Worm (Caenorhabditis elegans) whole organism, late embryonic: ENCODE measurements around the gene C15H9.3.

Experiments
- C08G9.2 ChIP-seq: sonication (generic microtip); optimal IDR thresholded peaks from 2 replicates; lab custom pipeline; 2016; ENCODE audit warnings: mild to moderate bottlenecking, missing genetic modification characterization, moderate library complexity, missing compliant biosample characterization
- C38D4.7 ChIP-seq: fragments of 200-800 bp; sonication (Bioruptor generic); optimal IDR thresholded peaks from 2 replicates; lab custom pipeline; 2018; ENCODE audit warnings: mild to moderate bottlenecking, missing genetic modification characterization, moderate library complexity, missing compliant biosample characterization
- F13H6.1 ChIP-seq: sonication (generic microtip); optimal IDR thresholded peaks from 2 replicates; lab custom pipeline; 2016; ENCODE audit warnings: missing genetic modification characterization, missing compliant biosample characterization
- K02D7.2 ChIP-seq: sonication (generic microtip); optimal IDR thresholded peaks from 2 replicates; lab custom pipeline; 2017; ENCODE audit warnings: mild to moderate bottlenecking, missing genetic modification characterization, missing compliant biosample characterization
- K09A11.1 ChIP-seq: sonication (generic microtip); optimal IDR thresholded peaks from 2 replicates; lab custom pipeline; 2017; ENCODE audit warnings: antibody characterized with exemption, mild to moderate bottlenecking, missing genetic modification characterization, missing compliant biosample characterization; ENCODE audit not compliant: insufficient read depth
- T23F11.4 ChIP-seq: fragments of 200-800 bp; sonication (Bioruptor generic); optimal IDR thresholded peaks from 2 replicates; lab custom pipeline; 2018; ENCODE audit warnings: mild to moderate bottlenecking, missing genetic modification characterization, missing compliant biosample characterization
- ahr-1 ChIP-seq: sonication (generic microtip); optimal IDR thresholded peaks from 2 replicates; lab custom pipeline; 2016; ENCODE audit warnings: missing genetic modification characterization, missing compliant biosample characterization
- ceh-18 ChIP-seq: sonication (generic microtip); optimal IDR thresholded peaks from 2 replicates; lab custom pipeline; 2016; ENCODE audit warnings: missing genetic modification characterization, missing compliant biosample characterization
- ceh-19 ChIP-seq: fragments of 200-800 bp; sonication (Bioruptor generic); optimal IDR thresholded peaks from 2 replicates; lab custom pipeline; 2018; ENCODE audit warnings: mild to moderate bottlenecking, missing genetic modification characterization, missing compliant biosample characterization
- ceh-22 ChIP-seq: sonication (generic microtip); optimal IDR thresholded peaks from 2 replicates; lab custom pipeline; 2017; ENCODE audit warnings: missing biosample characterization, missing genetic modification characterization
- ceh-30 ChIP-seq: fragments of 150-350 bp; optimal IDR thresholded peaks from 2 replicates; lab custom pipeline; 2014; ENCODE audit warnings: missing biosample characterization, missing genetic modification characterization
- ceh-31 ChIP-seq: sonication (generic microtip); optimal IDR thresholded peaks from 2 replicates; lab custom pipeline; 2016; ENCODE audit warnings: missing genetic modification characterization, missing compliant biosample characterization
- ceh-34 ChIP-seq: sonication (generic microtip); optimal IDR thresholded peaks from 2 replicates; lab custom pipeline; 2016; ENCODE audit warnings: mild to moderate bottlenecking, missing genetic modification characterization, missing compliant biosample characterization
- ceh-45 ChIP-seq: fragments of 200-800 bp; sonication (Bioruptor generic); IDR thresholded peaks from 2 replicates; pipeline ENCODE4 v1.3.6; 2022; ENCODE audit warnings: missing genetic modification reagents, missing genetic modification characterization, missing compliant biosample characterization
- ceh-48 ChIP-seq: sonication (generic microtip); optimal IDR thresholded peaks from 2 replicates; lab custom pipeline; 2016; ENCODE audit warnings: missing genetic modification characterization, inconsistent platforms, missing compliant biosample characterization
- ceh-6 ChIP-seq: fragments of 200-800 bp; sonication (Bioruptor generic); optimal IDR thresholded peaks from 2 replicates; lab custom pipeline; 2018; ENCODE audit warnings: mild to moderate bottlenecking, missing genetic modification characterization, missing compliant biosample characterization
- ceh-9 ChIP-seq: sonication (generic microtip); optimal IDR thresholded peaks from 2 replicates; lab custom pipeline; 2016; ENCODE audit warnings: mild to moderate bottlenecking, missing genetic modification characterization, inconsistent platforms, missing compliant biosample characterization
- che-1 ChIP-seq: sonication (generic microtip); optimal IDR thresholded peaks from 2 replicates; lab custom pipeline; 2016; ENCODE audit warnings: mild to moderate bottlenecking, missing genetic modification characterization, missing compliant biosample characterization
- dmd-4 ChIP-seq: sonication (generic microtip); optimal IDR thresholded peaks from 2 replicates; lab custom pipeline; 2016; ENCODE audit warnings: borderline replicate concordance, missing genetic modification characterization, missing compliant biosample characterization
- dve-1 ChIP-seq: sonication (generic microtip); optimal IDR thresholded peaks from 2 replicates; lab custom pipeline; 2017; ENCODE audit warnings: antibody characterized with exemption, mild to moderate bottlenecking, missing genetic modification characterization, missing compliant biosample characterization
- fax-1 ChIP-seq: sonication (generic microtip); optimal IDR thresholded peaks from 2 replicates; lab custom pipeline; 2016; ENCODE audit warnings: missing genotype, missing genetic modification characterization, missing compliant biosample characterization
- fkh-10 ChIP-seq: fragments of 150-350 bp; optimal IDR thresholded peaks from 2 replicates; lab custom pipeline; 2014; ENCODE audit warnings: missing biosample characterization, missing genetic modification reagents, missing genetic modification characterization
- fkh-6 ChIP-seq: sonication (generic microtip); optimal IDR thresholded peaks from 2 replicates; lab custom pipeline; 2016; ENCODE audit warnings: missing genetic modification characterization, missing compliant biosample characterization
- gmeb-2 ChIP-seq: sonication (generic microtip); optimal IDR thresholded peaks from 2 replicates; lab custom pipeline; 2016; ENCODE audit warnings: missing genetic modification characterization, inconsistent platforms, missing compliant biosample characterization
- hlh-6 ChIP-seq: sonication (generic microtip); optimal IDR thresholded peaks from 2 replicates; lab custom pipeline; 2016; ENCODE audit warnings: missing genotype, missing genetic modification characterization, missing compliant biosample characterization
- hlh-8 ChIP-seq: sonication (generic microtip); optimal IDR thresholded peaks from 2 replicates; lab custom pipeline; 2016; ENCODE audit warnings: missing genotype, missing genetic modification characterization, missing compliant biosample characterization
- lin-11 ChIP-seq: fragments of 200-800 bp; sonication (Bioruptor generic); optimal IDR thresholded peaks from 2 replicates; lab custom pipeline; 2018; ENCODE audit warnings: mild to moderate bottlenecking, missing genetic modification characterization, missing compliant biosample characterization
- mec-3 ChIP-seq: sonication (generic microtip); optimal IDR thresholded peaks from 2 replicates; lab custom pipeline; 2016; ENCODE audit warnings: borderline replicate concordance, missing genetic modification characterization, missing compliant biosample characterization
- nfya-1 ChIP-seq: sonication (generic microtip); optimal IDR thresholded peaks from 2 replicates; lab custom pipeline; 2017; ENCODE audit warnings: missing genetic modification characterization, mild to moderate bottlenecking, missing compliant biosample characterization, antibody characterized with exemption, moderate library complexity
- npax-4 ChIP-seq: sonication (generic microtip); optimal IDR thresholded peaks from 2 replicates; lab custom pipeline; 2016; ENCODE audit warnings: missing genetic modification characterization, missing compliant biosample characterization
- odd-2 ChIP-seq: sonication (generic microtip); optimal IDR thresholded peaks from 2 replicates; lab custom pipeline; 2017; ENCODE audit warnings: antibody characterized with exemption, mild to moderate bottlenecking, missing genetic modification characterization, missing compliant biosample characterization
- pat-9 ChIP-seq: fragments of 200-800 bp; sonication (Bioruptor generic); optimal IDR thresholded peaks from 2 replicates; lab custom pipeline; 2018; ENCODE audit warnings: mild to moderate bottlenecking, missing genetic modification characterization, moderate library complexity, missing compliant biosample characterization
- pha-2 ChIP-seq: sonication (generic microtip); optimal IDR thresholded peaks from 2 replicates; lab custom pipeline; 2017; ENCODE audit warnings: mild to moderate bottlenecking, missing genetic modification characterization, missing compliant biosample characterization
- pha-4 ChIP-seq: fragments of 150-350 bp; optimal IDR thresholded peaks from 2 replicates; lab custom pipeline; 2018; ENCODE audit warnings: missing biosample characterization, missing genetic modification reagents, missing genetic modification characterization
- pqm-1 ChIP-seq: sonication (generic microtip); optimal IDR thresholded peaks from 2 replicates; lab custom pipeline; 2016; ENCODE audit warnings: missing genetic modification characterization, missing compliant biosample characterization
- pros-1 ChIP-seq: fragments of 150-350 bp; optimal IDR thresholded peaks from 2 replicates; lab custom pipeline; 2014; ENCODE audit warnings: missing biosample characterization, missing genetic modification reagents, missing genetic modification characterization
- ref-2 ChIP-seq: sonication (generic microtip); optimal IDR thresholded peaks from 2 replicates; lab custom pipeline; 2016; ENCODE audit warnings: missing genetic modification characterization, missing compliant biosample characterization
- rnt-1 ChIP-seq: sonication (generic microtip); optimal IDR thresholded peaks from 2 replicates; lab custom pipeline; 2016; ENCODE audit warnings: missing genetic modification characterization, missing compliant biosample characterization
- sdc-2 ChIP-seq: sonication (generic microtip); optimal IDR thresholded peaks from 2 replicates; lab custom pipeline; 2016; ENCODE audit warnings: missing genotype, missing genetic modification characterization, missing compliant biosample characterization
- sox-2 ChIP-seq: fragments of 200-800 bp; sonication (Bioruptor generic); IDR thresholded peaks from 2 replicates; pipeline ENCODE4 v1.3.6; 2022; ENCODE audit warnings: missing genetic modification reagents, missing genetic modification characterization, missing compliant biosample characterization
- syd-9 ChIP-seq: sonication (generic microtip); optimal IDR thresholded peaks from 2 replicates; lab custom pipeline; 2016; ENCODE audit warnings: mild to moderate bottlenecking, missing genetic modification characterization, moderate library complexity, missing compliant biosample characterization
- tbx-2 ChIP-seq: sonication (generic microtip); optimal IDR thresholded peaks from 2 replicates; lab custom pipeline; 2016; ENCODE audit warnings: missing genetic modification characterization, missing compliant biosample characterization
- ttx-3 ChIP-seq: sonication (generic microtip); optimal IDR thresholded peaks from 2 replicates; lab custom pipeline; 2016; ENCODE audit warnings: missing genetic modification reagents, missing genetic modification characterization, missing compliant biosample characterization
- unc-3 ChIP-seq, 2 experiments: fragments of 200-800 bp in 1 of 2; sonication (Bioruptor generic) in 1 of 2; sonication (generic microtip) in 1 of 2; conservative IDR thresholded peaks in 1 of 2; optimal IDR thresholded peaks in 1 of 2; 2 replicates each; pipeline versions ENCODE4 v1.3.6 to Lab custom; 2016 to 2022; ENCODE audit warnings: missing compliant biosample characterization in 2 of 2, missing genetic modification characterization in 2 of 2, missing genetic modification reagents in 1 of 2
- unc-42 ChIP-seq: sonication (generic microtip); optimal IDR thresholded peaks from 2 replicates; lab custom pipeline; 2016; ENCODE audit warnings: missing genotype, missing genetic modification characterization, missing compliant biosample characterization
- unc-55 ChIP-seq: sonication (generic microtip); optimal IDR thresholded peaks from 2 replicates; lab custom pipeline; 2017; ENCODE audit warnings: missing biosample characterization, missing genetic modification reagents, missing genetic modification characterization
- ztf-16 ChIP-seq: sonication (generic microtip); optimal IDR thresholded peaks from 2 replicates; lab custom pipeline; 2017; ENCODE audit warnings: missing genetic modification characterization, missing compliant biosample characterization

Gene C15H9.3

ce11 chrX:6150449-6150848 is 34.8 kb downstream of the C15H9.3 start, which contains the start of gene tag-275:
Gene tag-275, minus strand, starts transcription at chrX:6150549.
- no peak for TF ChIP-seq gmeb-2 (tag; lab: Kevin White, UChicago)
- TF ChIP-seq F13H6.1 (tag; lab: Kevin White, UChicago): no peak
- TF ChIP-seq che-1 (tag; lab: Kevin White, UChicago): no peak
- TF ChIP-seq pqm-1 (tag; lab: Kevin White, UChicago): no peak
- no peak for TF ChIP-seq pha-2
- no peak for TF ChIP-seq fax-1 (tag; lab: Kevin White, UChicago)
- no peak for TF ChIP-seq ceh-9
- TF ChIP-seq ceh-30 (tag; lab: Kevin White, UChicago): no peak
- TF ChIP-seq lin-11 (tag; lab: Kevin White, UChicago): no peak
- TF ChIP-seq unc-3 (GFP tag; conservative IDR thresholded peaks at IDR 0.05; lab: Robert Waterston, UW): no peak
- no peak for TF ChIP-seq unc-3 (tag; optimal IDR thresholded peaks at IDR 0.05; lab: Kevin White, UChicago)
- no peak for TF ChIP-seq npax-4
- no peak for TF ChIP-seq fkh-6 (tag; lab: Kevin White, UChicago)
- TF ChIP-seq ahr-1 (tag; lab: Kevin White, UChicago): no peak
- no peak for TF ChIP-seq pros-1 (tag; lab: Kevin White, UChicago)
- TF ChIP-seq unc-55 (GFP tag; lab: Kevin White, UChicago): no peak
- TF ChIP-seq odd-2 (tag; lab: Kevin White, UChicago): no peak
- no peak for TF ChIP-seq fkh-10
- no peak for TF ChIP-seq pha-4 (tag; lab: Kevin White, UChicago)
- TF ChIP-seq C08G9.2: no peak
- TF ChIP-seq, all 69 proteins: peak for 0

ce11 chrX:6150949-6151519 is 35.4 kb downstream of the C15H9.3 start:
- no peak for TF ChIP-seq pat-9 (tag; lab: Kevin White, UChicago)
- no peak for TF ChIP-seq fkh-10
- TF ChIP-seq ref-2 (tag; lab: Kevin White, UChicago): peak; percentile 43
- no peak for TF ChIP-seq ceh-45 (GFP tag; lab: Robert Waterston, UW)
- TF ChIP-seq dmd-4 (tag; lab: Kevin White, UChicago): no peak
- peak; percentile 62 for TF ChIP-seq hlh-6 (tag; lab: Kevin White, UChicago)
- TF ChIP-seq dve-1: no peak
- TF ChIP-seq ceh-18 (tag; lab: Kevin White, UChicago): no peak
- no peak for TF ChIP-seq npax-4
- TF ChIP-seq unc-55 (GFP tag; lab: Kevin White, UChicago): peak; percentile 37
- no peak for TF ChIP-seq pros-1 (tag; lab: Kevin White, UChicago)
- TF ChIP-seq pha-2: no peak
- no peak for TF ChIP-seq ztf-16 (tag; lab: Kevin White, UChicago)
- TF ChIP-seq T23F11.4 (GFP tag; lab: Kevin White, UChicago): no peak
- no peak for TF ChIP-seq unc-42
- no peak for TF ChIP-seq fkh-6 (tag; lab: Kevin White, UChicago)
- TF ChIP-seq sox-2: no peak
- TF ChIP-seq C38D4.7: peak; percentile 21
- no peak for TF ChIP-seq ceh-48 (tag; lab: Kevin White, UChicago)
- peak; percentile 41 for TF ChIP-seq rnt-1 (tag; lab: Kevin White, UChicago)
- no peak for TF ChIP-seq mec-3 (tag; lab: Kevin White, UChicago)
- no peak for TF ChIP-seq unc-3 (GFP tag; conservative IDR thresholded peaks at IDR 0.05; lab: Robert Waterston, UW)
- no peak for TF ChIP-seq unc-3 (tag; optimal IDR thresholded peaks at IDR 0.05; lab: Kevin White, UChicago)
- no peak for TF ChIP-seq F13H6.1 (tag; lab: Kevin White, UChicago)
- TF ChIP-seq sdc-2 (tag; lab: Kevin White, UChicago): peak; percentile 4
- peak; percentile 15 for TF ChIP-seq nfya-1 (tag; lab: Kevin White, UChicago)
- TF ChIP-seq ceh-30 (tag; lab: Kevin White, UChicago): no peak
- TF ChIP-seq ceh-19 (GFP tag; lab: Kevin White, UChicago): peak; percentile 30
- peak; percentile 72 for TF ChIP-seq hlh-8 (tag; lab: Kevin White, UChicago)
- TF ChIP-seq pqm-1 (tag; lab: Kevin White, UChicago): no peak
- peak; percentile 58 for TF ChIP-seq ceh-31 (tag; lab: Kevin White, UChicago)
- TF ChIP-seq syd-9 (tag; lab: Kevin White, UChicago): no peak
- TF ChIP-seq ceh-6 (GFP tag; lab: Kevin White, UChicago): no peak
- no peak for TF ChIP-seq ttx-3 (tag; lab: Kevin White, UChicago)
- no peak for TF ChIP-seq K09A11.1
- no peak for TF ChIP-seq ceh-9
- no peak for TF ChIP-seq ceh-22
- TF ChIP-seq ceh-34 (tag; lab: Kevin White, UChicago): no peak
- TF ChIP-seq K02D7.2: no peak
- TF ChIP-seq tbx-2 (tag; lab: Kevin White, UChicago): peak; percentile 47
